Worm (Caenorhabditis elegans) whole organism, L2 larva: ENCODE data around the gene sna-2.

Source experiments
- blmp-1 ChIP-seq: sonication (generic microtip); optimal IDR thresholded peaks from 2 replicates; lab custom pipeline; 2017; ENCODE audit warnings: missing genetic modification characterization, mild to moderate bottlenecking, missing compliant biosample characterization, antibody characterized with exemption, moderate library complexity; ENCODE audit not compliant: insufficient read depth
- egl-27 ChIP-seq: sonication (generic microtip); optimal IDR thresholded peaks from 3 replicates; lab custom pipeline; 2017; ENCODE audit warnings: missing biosample characterization, missing genetic modification reagents, missing genetic modification characterization
- nhr-12 ChIP-seq: fragments of 150-350 bp; optimal IDR thresholded peaks from 2 replicates; lab custom pipeline; 2014; ENCODE audit warnings: missing biosample characterization, missing genetic modification characterization
- nhr-23 ChIP-seq: fragments of 150-350 bp; optimal IDR thresholded peaks from 2 replicates; lab custom pipeline; 2014; ENCODE audit warnings: missing biosample characterization, missing genetic modification reagents, missing genetic modification characterization
- nhr-237 ChIP-seq: fragments of 150-350 bp; optimal IDR thresholded peaks from 2 replicates; lab custom pipeline; 2014; ENCODE audit warnings: missing biosample characterization, missing genetic modification characterization
- unc-62 ChIP-seq: fragments of 150-350 bp; optimal IDR thresholded peaks from 2 replicates; lab custom pipeline; 2014; ENCODE audit warnings: missing biosample characterization, missing genetic modification reagents, missing genetic modification characterization

DNA sequence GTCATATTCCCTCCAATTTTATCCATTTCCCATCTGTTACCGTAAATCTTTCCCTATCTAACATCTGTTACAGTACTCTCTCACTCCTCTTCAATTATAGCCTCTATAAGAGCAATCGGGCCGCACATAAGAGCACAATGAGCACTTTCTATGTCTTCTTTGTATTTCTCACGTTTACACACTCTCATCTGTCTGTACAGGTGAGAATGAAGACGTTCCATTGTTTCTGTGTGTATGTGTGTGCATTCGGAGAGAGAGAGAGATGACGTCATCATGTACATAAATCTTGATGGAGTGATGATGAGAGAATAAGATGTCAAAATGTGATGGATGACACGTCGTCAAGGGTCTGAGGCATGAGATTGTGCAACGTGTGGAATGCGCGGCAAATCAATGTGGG, 6.6 kb downstream of the sna-2 start:
- no peak for TF ChIP-seq egl-27
- no peak for TF ChIP-seq nhr-237 (tag; lab: Kevin White, UChicago)
- no peak for TF ChIP-seq unc-62 (GFP tag; lab: Kevin White, UChicago)
- TF ChIP-seq nhr-12 (tag; lab: Kevin White, UChicago): no peak
- no peak for TF ChIP-seq nhr-23 (tag; lab: Kevin White, UChicago)
- no peak for TF ChIP-seq blmp-1 (tag; lab: Kevin White, UChicago)
